Fruit fly (Drosophila melanogaster) whole organism, wandering third instar larva: ENCODE results near the gene CG33189.

Source experiments
- CG32264 ChIP-seq: fragments of 200-800 bp; sonication (Bioruptor generic); optimal IDR thresholded peaks from 2 replicates; lab custom pipeline; 2016; ENCODE audit warnings: missing biosample characterization, missing genetic modification characterization
- CG9705 ChIP-seq: fragments of 200-800 bp; sonication (Bioruptor generic); optimal IDR thresholded peaks from 2 replicates; lab custom pipeline; 2018; ENCODE audit warnings: missing biosample characterization, mild to moderate bottlenecking, missing genetic modification characterization
- GATAd ChIP-seq: sonication (Bioruptor generic); optimal IDR thresholded peaks from 2 replicates; lab custom pipeline; 2016; ENCODE audit warnings: missing biosample characterization, missing genetic modification characterization
- HLH106 ChIP-seq: fragments of 200-800 bp; optimal IDR thresholded peaks from 3 replicates; lab custom pipeline; 2019; ENCODE audit warnings: missing biosample characterization, mild to moderate bottlenecking, missing genetic modification characterization, moderate library complexity
- Hr78 ChIP-seq: fragments of >200 bp; optimal IDR thresholded peaks from 2 replicates; lab custom pipeline; 2017; ENCODE audit warnings: missing biosample characterization, missing genetic modification characterization
- Jra ChIP-seq: sonication (Bioruptor generic); optimal IDR thresholded peaks from 2 replicates; lab custom pipeline; 2016; ENCODE audit warnings: missing biosample characterization, missing genetic modification characterization
- br ChIP-seq: fragments of 200-800 bp; sonication (Bioruptor generic); optimal IDR thresholded peaks from 2 replicates; lab custom pipeline; 2016; ENCODE audit warnings: missing biosample characterization, missing genetic modification characterization
- brk ChIP-seq: fragments of 200-800 bp; sonication (Bioruptor generic); optimal IDR thresholded peaks from 2 replicates; lab custom pipeline; 2016; ENCODE audit warnings: missing biosample characterization, mild to moderate bottlenecking, missing genetic modification characterization
- dmrt93B ChIP-seq: fragments of 200-800 bp; sonication (Bioruptor generic); optimal IDR thresholded peaks from 2 replicates; lab custom pipeline; 2018; ENCODE audit warnings: missing biosample characterization, mild to moderate bottlenecking, missing genetic modification characterization
- lola ChIP-seq: fragments of >200 bp; optimal IDR thresholded peaks from 2 replicates; lab custom pipeline; 2017; ENCODE audit warnings: missing biosample characterization, missing genetic modification characterization
- pan ChIP-seq: fragments of >200 bp; optimal IDR thresholded peaks from 2 replicates; lab custom pipeline; 2017
- psq ChIP-seq: fragments of 200-800 bp; sonication (Bioruptor generic); optimal IDR thresholded peaks from 3 replicates; lab custom pipeline; 2017; ENCODE audit warnings: missing biosample characterization, mild to moderate bottlenecking, missing genetic modification characterization, moderate library complexity
- usp ChIP-seq: fragments of >200 bp; optimal IDR thresholded peaks from 2 replicates; lab custom pipeline; 2017; ENCODE audit warnings: missing biosample characterization, missing genetic modification characterization
- woc ChIP-seq: sonication (Bioruptor generic); optimal IDR thresholded peaks from 2 replicates; lab custom pipeline; 2016; ENCODE audit warnings: missing biosample characterization, mild to moderate bottlenecking, missing genetic modification characterization

dm6 chr3R:8773135-8773534 is 7.5 kb downstream of the CG33189 start, which contains the start of gene CG34301:
- TF ChIP-seq Jra (GFP tag; lab: Kevin White, UChicago) = no peak
- TF ChIP-seq psq = no peak
- TF ChIP-seq dmrt93B (GFP tag; lab: Kevin White, UChicago) = no peak
- TF ChIP-seq br = no peak
- TF ChIP-seq lola = no peak
- no peak for TF ChIP-seq brk (GFP tag; lab: Kevin White, UChicago)
- TF ChIP-seq GATAd (GFP tag; lab: Kevin White, UChicago) = no peak
- TF ChIP-seq CG32264 (GFP tag; lab: Kevin White, UChicago) = no peak
- TF ChIP-seq HLH106 (tag; lab: Kevin White, UChicago) = no peak
- no peak for TF ChIP-seq woc
- no peak for TF ChIP-seq usp (GFP tag; lab: Kevin White, UChicago)
- TF ChIP-seq CG9705 (GFP tag; lab: Kevin White, UChicago) = no peak
- TF ChIP-seq Hr78 (GFP tag; lab: Kevin White, UChicago) = no peak
- no peak for TF ChIP-seq pan
